Fruit fly (Drosophila melanogaster) whole organism, wandering third instar larva: Measurements from ENCODE around the gene CG4666.

Source experiments
- CG9705 ChIP-seq: fragments of 200-800 bp; sonication (Bioruptor generic); optimal IDR thresholded peaks from 2 replicates; lab custom pipeline; 2018; ENCODE audit warnings: missing biosample characterization, mild to moderate bottlenecking, missing genetic modification characterization
- Dif ChIP-seq: fragments of 200-275, 200-300 bp; sonication (Bioruptor generic); optimal IDR thresholded peaks from 2 replicates; lab custom pipeline; 2018; ENCODE audit warnings: missing biosample characterization, missing genetic modification characterization; ENCODE audit not compliant: partially characterized antibody
- Vsx2 ChIP-seq: fragments of 200-300, 225-300 bp; sonication (Bioruptor generic); optimal IDR thresholded peaks from 2 replicates; lab custom pipeline; 2018; ENCODE audit warnings: missing biosample characterization, missing genetic modification characterization; ENCODE audit not compliant: partially characterized antibody

- TF ChIP-seq CG9705 (GFP tag; lab: Kevin White, UChicago) (no peak), Dif (GFP tag; lab: Kevin White, UChicago) (no peak), Vsx2 (no peak)
These were observed 24.7 kb downstream of the CG4666 start for dm6 chrX:6052855-6053254.
